Worm (Caenorhabditis elegans) whole organism, L1 larva: Measurements from ENCODE around the gene C55A6.1.

Experiments
- C34B4.2 ChIP-seq: sonication (generic microtip); optimal IDR thresholded peaks from 2 replicates; lab custom pipeline; 2017; ENCODE audit warnings: mild to moderate bottlenecking, missing genetic modification characterization, missing compliant biosample characterization
- Y116A8C.19 ChIP-seq: sonication (generic microtip); optimal IDR thresholded peaks from 2 replicates; lab custom pipeline; 2016; ENCODE audit warnings: missing compliant biosample characterization, missing genetic modification characterization, borderline replicate concordance
- aly-2 ChIP-seq: fragments of 150-350 bp; optimal IDR thresholded peaks from 2 replicates; lab custom pipeline; 2014; ENCODE audit warnings: missing biosample characterization, missing genetic modification characterization
- blmp-1 ChIP-seq: fragments of 150-350 bp; optimal IDR thresholded peaks from 2 replicates; lab custom pipeline; 2014; ENCODE audit warnings: missing biosample characterization, missing genetic modification characterization
- ceh-8 ChIP-seq: fragments of 200-800 bp; sonication (Bioruptor generic); optimal IDR thresholded peaks from 2 replicates; lab custom pipeline; 2018; ENCODE audit warnings: mild to moderate bottlenecking, missing genetic modification characterization, moderate library complexity, missing compliant biosample characterization
- ceh-82 ChIP-seq, 3 experiments: fragments of 150-350 bp in 1 of 3; sonication (generic microtip) in 2 of 3; optimal IDR thresholded peaks; 2 replicates each; lab custom pipeline; 2014 to 2017; ENCODE audit warnings: missing biosample characterization in 3 of 3, missing genetic modification characterization in 3 of 3
- ces-1 ChIP-seq: fragments of 150-350 bp; optimal IDR thresholded peaks from 2 replicates; lab custom pipeline; 2014; ENCODE audit warnings: missing biosample characterization, missing genetic modification reagents, missing genetic modification characterization
- dpl-1 ChIP-seq, 3 experiments: fragments of 150-350 bp in 2 of 3; sonication (generic microtip) in 1 of 3; optimal IDR thresholded peaks; 2 replicates each; lab custom pipeline; 2014 to 2017; ENCODE audit warnings: missing biosample characterization in 3 of 3, missing genetic modification characterization in 3 of 3, missing genetic modification reagents in 3 of 3
- dsc-1 ChIP-seq: sonication (generic microtip); optimal IDR thresholded peaks from 2 replicates; lab custom pipeline; 2016; ENCODE audit warnings: mild to moderate bottlenecking, missing genetic modification characterization, missing compliant biosample characterization
- efl-1 ChIP-seq, 4 experiments: fragments of 150-350 bp; optimal IDR thresholded peaks in 3 of 4; peaks in 1 of 4; 1 replicate in 1 of 4; 2 replicates in 3 of 4; lab custom pipeline; 2014; ENCODE audit warnings: missing biosample characterization in 2 of 4, missing genetic modification characterization in 2 of 4, missing genetic modification reagents in 2 of 4
- ets-5 ChIP-seq: fragments of 200-800 bp; sonication (Bioruptor generic); IDR thresholded peaks from 2 replicates; pipeline ENCODE4 v1.3.6; 2022; ENCODE audit warnings: missing genetic modification characterization, missing compliant biosample characterization
- fkh-10 ChIP-seq: sonication (generic microtip); optimal IDR thresholded peaks from 2 replicates; lab custom pipeline; 2017; ENCODE audit warnings: missing biosample characterization, missing genetic modification reagents, missing genetic modification characterization
- fkh-8 ChIP-seq: sonication (generic microtip); optimal IDR thresholded peaks from 2 replicates; lab custom pipeline; 2016; ENCODE audit warnings: mild to moderate bottlenecking, missing genetic modification characterization, missing compliant biosample characterization
- fos-1 ChIP-seq: fragments of 150-350 bp; optimal IDR thresholded peaks from 2 replicates; lab custom pipeline; 2014; ENCODE audit warnings: missing biosample characterization, missing genetic modification characterization
- grh-1 ChIP-seq: fragments of 200-800 bp; sonication (Bioruptor generic); IDR thresholded peaks from 2 replicates; pipeline ENCODE4 v1.3.6; 2022; ENCODE audit warnings: missing genetic modification reagents, missing genetic modification characterization, missing compliant biosample characterization
- hpl-2 ChIP-seq: fragments of 150-350 bp; optimal IDR thresholded peaks from 2 replicates; lab custom pipeline; 2014; ENCODE audit warnings: missing biosample characterization, missing genetic modification reagents, missing genetic modification characterization
- irx-1 ChIP-seq: sonication (generic microtip); optimal IDR thresholded peaks from 2 replicates; lab custom pipeline; 2016; ENCODE audit warnings: missing genetic modification characterization, missing compliant biosample characterization
- isw-1 ChIP-seq: fragments of 200-800 bp; sonication (Bioruptor generic); IDR thresholded peaks from 2 replicates; pipeline ENCODE4 v1.3.6; 2022; ENCODE audit warnings: missing genetic modification characterization, missing compliant biosample characterization
- lin-13 ChIP-seq: fragments of 150-350 bp; optimal IDR thresholded peaks from 2 replicates; lab custom pipeline; 2014; ENCODE audit warnings: missing biosample characterization, missing genetic modification reagents, missing genetic modification characterization
- lin-14 ChIP-seq: fragments of 200-800 bp; sonication (Bioruptor generic); optimal IDR thresholded peaks from 2 replicates; lab custom pipeline; 2018; ENCODE audit warnings: mild to moderate bottlenecking, missing genetic modification characterization, moderate library complexity, missing compliant biosample characterization
- lin-15B ChIP-seq: fragments of 150-350 bp; sonication (generic microtip); optimal IDR thresholded peaks from 3 replicates; lab custom pipeline; 2014; ENCODE audit warnings: missing biosample characterization, missing genetic modification characterization
- lin-35 ChIP-seq, 2 experiments: fragments of 150-350 bp; optimal IDR thresholded peaks; 2 replicates each; lab custom pipeline; 2014; ENCODE audit warnings: missing biosample characterization in 2 of 2, missing genetic modification characterization in 2 of 2, missing genetic modification reagents in 2 of 2
- lir-3 ChIP-seq: sonication (generic microtip); optimal IDR thresholded peaks from 2 replicates; lab custom pipeline; 2016; ENCODE audit warnings: mild to moderate bottlenecking, missing genetic modification characterization, moderate library complexity, missing compliant biosample characterization; ENCODE audit not compliant: poor library complexity
- lsy-2 ChIP-seq, 2 experiments: fragments of 150-350 bp; optimal IDR thresholded peaks; 2 replicates each; lab custom pipeline; 2014; ENCODE audit warnings: missing biosample characterization in 2 of 2, missing genetic modification characterization in 2 of 2
- mab-9 ChIP-seq: fragments of 200-800 bp; sonication (Bioruptor generic); IDR thresholded peaks from 2 replicates; pipeline ENCODE4 v1.3.6; 2022; ENCODE audit warnings: missing genetic modification reagents, missing genetic modification characterization, missing compliant biosample characterization
- mdl-1 ChIP-seq, 2 experiments: fragments of 150-350 bp; optimal IDR thresholded peaks; 2 replicates each; lab custom pipeline; 2014 to 2017; ENCODE audit warnings: missing biosample characterization in 2 of 2, missing genetic modification characterization in 2 of 2, inconsistent platforms in 1 of 2
- mef-2 ChIP-seq: fragments of 150-350 bp; optimal IDR thresholded peaks from 2 replicates; lab custom pipeline; 2014; ENCODE audit warnings: missing biosample characterization, missing genetic modification characterization
- nhr-11 ChIP-seq: fragments of 150-350 bp; optimal IDR thresholded peaks from 2 replicates; lab custom pipeline; 2014; ENCODE audit warnings: missing biosample characterization, missing genetic modification characterization
- nhr-20 ChIP-seq: sonication (generic microtip); optimal IDR thresholded peaks from 2 replicates; lab custom pipeline; 2016; ENCODE audit warnings: mild to moderate bottlenecking, missing genetic modification characterization, missing compliant biosample characterization
- nhr-47 ChIP-seq: sonication (generic microtip); optimal IDR thresholded peaks from 2 replicates; lab custom pipeline; 2016; ENCODE audit warnings: mild to moderate bottlenecking, missing genetic modification characterization, moderate library complexity, missing compliant biosample characterization
- nhr-77 ChIP-seq: fragments of 150-350 bp; optimal IDR thresholded peaks from 2 replicates; lab custom pipeline; 2014; ENCODE audit warnings: missing biosample characterization, missing genetic modification characterization
- nhr-85 ChIP-seq: sonication (generic microtip); peaks from one replicate; lab custom pipeline; 2016; ENCODE audit warnings: missing genetic modification characterization, inconsistent platforms, missing compliant biosample characterization
- nhr-90 ChIP-seq: sonication (generic microtip); optimal IDR thresholded peaks from 2 replicates; lab custom pipeline; 2016; ENCODE audit warnings: mild to moderate bottlenecking, missing genetic modification characterization, missing compliant biosample characterization; ENCODE audit not compliant: poor library complexity
- pax-3 ChIP-seq: fragments of 200-800 bp; sonication (Bioruptor generic); optimal IDR thresholded peaks from 2 replicates; lab custom pipeline; 2018; ENCODE audit warnings: mild to moderate bottlenecking, missing genetic modification characterization, moderate library complexity, missing compliant biosample characterization
- pqm-1 ChIP-seq: sonication (generic microtip); optimal IDR thresholded peaks from 3 replicates; lab custom pipeline; 2017; ENCODE audit warnings: missing biosample characterization, missing genetic modification characterization
- rnt-1 ChIP-seq: sonication (generic microtip); optimal IDR thresholded peaks from 2 replicates; lab custom pipeline; 2016; ENCODE audit warnings: mild to moderate bottlenecking, missing genetic modification characterization, moderate library complexity, missing compliant biosample characterization
- skn-1 ChIP-seq: fragments of 150-350 bp; optimal IDR thresholded peaks from 2 replicates; lab custom pipeline; 2014; ENCODE audit warnings: missing biosample characterization, missing genetic modification characterization
- snpc-4 ChIP-seq: fragments of 150-350 bp; optimal IDR thresholded peaks from 2 replicates; lab custom pipeline; 2014; ENCODE audit warnings: missing biosample characterization, missing genetic modification characterization
- snu-23 ChIP-seq: sonication (generic microtip); optimal IDR thresholded peaks from 2 replicates; lab custom pipeline; 2016; ENCODE audit warnings: missing genetic modification characterization, missing compliant biosample characterization
- sox-4 ChIP-seq: sonication (generic microtip); optimal IDR thresholded peaks from 2 replicates; lab custom pipeline; 2016; ENCODE audit warnings: missing genetic modification characterization, missing compliant biosample characterization
- swsn-7 ChIP-seq: sonication (generic microtip); optimal IDR thresholded peaks from 2 replicates; lab custom pipeline; 2016; ENCODE audit warnings: missing genetic modification characterization, missing compliant biosample characterization
- unc-86 ChIP-seq: sonication (generic microtip); optimal IDR thresholded peaks from 2 replicates; lab custom pipeline; 2016; ENCODE audit warnings: missing genetic modification characterization, missing compliant biosample characterization
- unc-98 ChIP-seq: fragments of 200-800 bp; sonication (Bioruptor generic); IDR thresholded peaks from 2 replicates; pipeline ENCODE4 v1.3.6; 2022; ENCODE audit warnings: missing genetic modification characterization, missing compliant biosample characterization
- vab-15 ChIP-seq: sonication (generic microtip); optimal IDR thresholded peaks from 2 replicates; lab custom pipeline; 2017; ENCODE audit warnings: missing genotype, mild to moderate bottlenecking, missing genetic modification characterization, missing compliant biosample characterization
- ztf-4 ChIP-seq: fragments of 150-350 bp; optimal IDR thresholded peaks from 2 replicates; lab custom pipeline; 2014; ENCODE audit warnings: missing biosample characterization, missing genetic modification characterization

C55A6.1 gene

DNA sequence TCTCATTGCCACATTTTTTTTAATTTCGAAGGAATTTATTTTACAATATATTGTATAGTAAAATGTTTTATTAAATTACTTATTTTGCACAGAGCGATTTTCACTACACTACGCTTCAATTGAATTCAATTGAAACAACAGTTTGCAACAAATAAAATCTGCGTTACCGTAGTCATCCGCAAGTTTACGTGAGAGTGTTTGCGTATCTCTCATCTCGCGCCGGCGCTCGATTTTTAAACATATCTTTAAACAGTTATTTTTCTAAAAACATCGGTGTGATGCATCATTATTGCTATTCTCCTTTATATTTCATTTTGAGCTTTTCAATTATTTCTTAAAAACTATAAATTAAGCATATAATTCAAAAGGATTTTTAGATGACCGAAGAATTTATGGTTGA is 49.5 kb upstream of the C55A6.1 start, which contains the start of gene duo-1 (continued):
- TF ChIP-seq unc-98 (GFP tag; lab: Robert Waterston, UW), result no peak
- TF ChIP-seq sox-4 (tag; lab: Kevin White, UChicago), result no peak
- no peak for TF ChIP-seq ztf-4
- no peak for TF ChIP-seq mef-2
- TF ChIP-seq lir-3 (tag; lab: Kevin White, UChicago), result no peak
- no peak for TF ChIP-seq mdl-1 (tag; optimal IDR thresholded peaks at IDR 0.05; lab: Kevin White, UChicago)
- TF ChIP-seq dpl-1 (GFP tag; optimal IDR thresholded peaks at IDR 0.05; lab: Kevin White, UChicago), result peak in 1 of 3 experiments; percentile 5
- no peak for TF ChIP-seq fos-1 (tag; lab: Kevin White, UChicago)
- TF ChIP-seq lin-15B (tag; lab: Kevin White, UChicago), result no peak
- TF ChIP-seq fkh-8 (tag; lab: Kevin White, UChicago), result no peak

DNA sequence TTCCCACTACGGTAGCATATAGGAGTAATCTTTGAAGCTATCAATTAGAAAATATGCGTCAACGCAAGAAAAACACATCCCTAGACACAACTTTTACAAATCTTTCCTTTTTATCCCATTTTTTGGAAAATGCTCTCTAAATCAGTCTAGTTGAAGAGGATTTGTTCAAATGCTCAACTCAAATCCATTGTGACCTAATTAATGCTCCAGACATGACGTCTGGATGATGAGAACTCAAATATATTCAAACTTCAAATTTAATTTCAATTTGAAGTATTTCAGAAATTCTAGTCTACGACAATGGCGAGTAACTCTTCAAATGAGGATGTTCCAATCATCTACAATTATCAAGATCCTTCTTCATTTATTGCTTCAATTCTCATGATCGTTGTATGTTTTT is 47.6 kb upstream of the C55A6.1 start, which contains the start of gene srx-85:
srx-85 (plus strand) TSS at position 301 of the 400 bp plus-strand sequence.
- TF ChIP-seq Y116A8C.19 (no peak), C34B4.2 (tag; lab: Kevin White, UChicago) (no peak), snu-23 (GFP tag; lab: Kevin White, UChicago) (no peak), isw-1 (GFP tag; lab: Robert Waterston, UW) (no peak), mab-9 (GFP tag; lab: Robert Waterston, UW) (no peak), hpl-2 (no peak), fkh-10 (GFP tag; lab: Kevin White, UChicago) (no peak)

DNA sequence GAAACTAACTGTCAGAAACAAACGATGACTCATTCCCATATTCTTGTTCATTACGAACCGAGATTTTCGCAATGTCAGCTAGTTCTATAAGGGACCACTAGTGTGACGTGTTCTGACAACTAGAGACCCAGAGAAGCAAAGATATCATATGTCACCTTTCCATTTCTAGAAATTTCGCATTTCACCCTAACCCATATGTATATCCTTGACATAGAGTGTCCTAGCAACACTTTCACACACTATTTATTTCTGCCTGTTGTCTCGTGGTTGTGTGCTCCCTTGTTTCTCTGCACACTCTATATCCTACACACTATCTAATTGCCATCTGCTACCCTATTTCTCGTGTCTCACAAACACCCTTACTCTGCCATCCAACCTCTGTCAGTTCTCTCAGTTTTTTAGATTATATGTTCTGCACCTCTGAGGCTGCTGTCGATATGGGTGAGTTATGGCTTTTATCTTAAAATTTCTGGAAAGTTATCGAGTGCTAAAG is 44.2 kb upstream of the C55A6.1 start, which contains the start of the genes F38B7.17 and F38B7.3:
F38B7.17 (minus strand) TSS at position 51 of the 493 bp plus-strand sequence.
F38B7.3 (plus strand) TSS at position 194 of the 493 bp plus-strand sequence.
- TF ChIP-seq aly-2, result no peak
- TF ChIP-seq pqm-1 (tag; lab: Kevin White, UChicago), result no peak
- TF ChIP-seq rnt-1 (tag; lab: Kevin White, UChicago), result peak; percentile 47
- TF ChIP-seq mef-2, result no peak
- peak; percentile 50 for TF ChIP-seq skn-1 (tag; lab: Kevin White, UChicago)
- TF ChIP-seq lir-3 (tag; lab: Kevin White, UChicago), result peak; percentile 43
- TF ChIP-seq nhr-77 (tag; lab: Kevin White, UChicago), result peak; percentile 43
- peak; percentile 53 to 68 for TF ChIP-seq lsy-2 (tag; optimal IDR thresholded peaks at IDR 0.05; lab: Kevin White, UChicago)
- TF ChIP-seq mdl-1 (tag; optimal IDR thresholded peaks at IDR 0.05; lab: Kevin White, UChicago), result peak; percentile 5 to 88
- peak; percentile 54 for TF ChIP-seq pax-3 (tag; lab: Kevin White, UChicago)
- TF ChIP-seq grh-1 (GFP tag; lab: Robert Waterston, UW), result no peak
- TF ChIP-seq efl-1 (optimal IDR thresholded peaks at IDR 0.05; lab: Kevin White, UChicago), result peak; percentile 72 to 77
- peak; percentile 43 to 92 for TF ChIP-seq efl-1 (GFP tag; optimal IDR thresholded peaks at IDR 0.05 in 1 of 2; lab: Kevin White, UChicago)
- no peak for TF ChIP-seq irx-1 (tag; lab: Kevin White, UChicago)
- TF ChIP-seq snu-23 (GFP tag; lab: Kevin White, UChicago), result peak; percentile 79
- TF ChIP-seq fkh-8 (tag; lab: Kevin White, UChicago), result peak; percentile 95
- peak; percentile 73 for TF ChIP-seq nhr-85 (tag; lab: Kevin White, UChicago)
- peak; percentile 83 for TF ChIP-seq nhr-20
- no peak for TF ChIP-seq nhr-90
- peak; percentile 77 for TF ChIP-seq swsn-7 (tag; lab: Kevin White, UChicago)
- TF ChIP-seq nhr-47 (tag; lab: Kevin White, UChicago), result peak; percentile 79
- TF ChIP-seq ceh-8, result peak; percentile 56
- TF ChIP-seq ces-1 (GFP tag; lab: Kevin White, UChicago), result no peak
- TF ChIP-seq dsc-1 (tag; lab: Kevin White, UChicago), result peak; percentile 41
- peak; percentile 87 for TF ChIP-seq lin-14 (GFP tag; lab: Kevin White, UChicago)
- TF ChIP-seq unc-86 (tag; lab: Kevin White, UChicago), result peak; percentile 42
- peak; percentile 67 for TF ChIP-seq nhr-11 (tag; lab: Kevin White, UChicago)
- TF ChIP-seq isw-1 (GFP tag; lab: Robert Waterston, UW), result peak; percentile 25; the same call in 1 of the 2 replicates
- peak; percentile 26 to 39 (median 34) for TF ChIP-seq dpl-1 (GFP tag; optimal IDR thresholded peaks at IDR 0.05; lab: Kevin White, UChicago)
- TF ChIP-seq ets-5 (GFP tag; lab: Robert Waterston, UW), result 0 out of 2 replicates have a peak, but pooled peaks have one; percentile 64
- peak; percentile 46 for TF ChIP-seq fos-1 (tag; lab: Kevin White, UChicago)
- peak; percentile 18 for TF ChIP-seq snpc-4 (tag; lab: Kevin White, UChicago)
- TF ChIP-seq C34B4.2 (tag; lab: Kevin White, UChicago), result no peak
- no peak for TF ChIP-seq fkh-10 (GFP tag; lab: Kevin White, UChicago)
- TF ChIP-seq blmp-1 (tag; lab: Kevin White, UChicago), result peak; percentile 66
- TF ChIP-seq lin-13 (GFP tag; lab: Kevin White, UChicago), result peak; percentile 8
- TF ChIP-seq vab-15, result no peak
- TF ChIP-seq ceh-82 (tag; optimal IDR thresholded peaks at IDR 0.05; lab: Kevin White, UChicago), result peak in 1 of 3 experiments; percentile 9
- peak; percentile 64 to 70 for TF ChIP-seq lin-35 (GFP tag; optimal IDR thresholded peaks at IDR 0.05; lab: Kevin White, UChicago)
- TF ChIP-seq sox-4 (tag; lab: Kevin White, UChicago), result peak; percentile 39
- peak; percentile 30 for TF ChIP-seq ztf-4
